Worm (Caenorhabditis elegans) whole organism, mixed stage, embryonic: Measurements from ENCODE around the gene his-32.

Experiments
- M03D4.4 ChIP-seq: sonication (generic microtip); optimal IDR thresholded peaks from 2 replicates; lab custom pipeline; 2017; ENCODE audit warnings: mild to moderate bottlenecking, missing genetic modification characterization, missing compliant biosample characterization
- bed-3 ChIP-seq: fragments of 200-800 bp; sonication (Bioruptor generic); optimal IDR thresholded peaks from 3 replicates; lab custom pipeline; 2018; ENCODE audit warnings: mild to moderate bottlenecking, missing genetic modification characterization, moderate library complexity, missing compliant biosample characterization
- blmp-1 ChIP-seq: fragments of 150-350 bp; optimal IDR thresholded peaks from 2 replicates; lab custom pipeline; 2014; ENCODE audit warnings: missing biosample characterization, missing genetic modification characterization
- ceh-39 ChIP-seq: fragments of 150-350 bp; optimal IDR thresholded peaks from 2 replicates; lab custom pipeline; 2014; ENCODE audit warnings: missing biosample characterization, missing genetic modification characterization
- ceh-43 ChIP-seq: fragments of 200-800 bp; sonication (Bioruptor generic); optimal IDR thresholded peaks from 2 replicates; lab custom pipeline; 2018; ENCODE audit warnings: mild to moderate bottlenecking, missing genetic modification characterization, moderate library complexity, missing compliant biosample characterization
- ceh-83 ChIP-seq: fragments of 200-800 bp; sonication (Bioruptor generic); optimal IDR thresholded peaks from 2 replicates; lab custom pipeline; 2018; ENCODE audit warnings: mild to moderate bottlenecking, missing genetic modification characterization, missing compliant biosample characterization
- ces-1 ChIP-seq: fragments of 150-350 bp; optimal IDR thresholded peaks from 2 replicates; lab custom pipeline; 2014; ENCODE audit warnings: missing biosample characterization, missing genetic modification reagents, missing genetic modification characterization
- cnd-1 ChIP-seq: fragments of 200-800 bp; sonication (Bioruptor generic); optimal IDR thresholded peaks from 2 replicates; lab custom pipeline; 2018; ENCODE audit warnings: mild to moderate bottlenecking, missing genetic modification characterization, missing compliant biosample characterization
- drap-1 ChIP-seq: fragments of 200-800 bp; sonication (Bioruptor generic); optimal IDR thresholded peaks from 3 replicates; lab custom pipeline; 2018; ENCODE audit warnings: mild to moderate bottlenecking, missing genetic modification characterization, missing compliant biosample characterization
- elt-1 ChIP-seq: sonication (generic microtip); optimal IDR thresholded peaks from 2 replicates; lab custom pipeline; 2017; ENCODE audit warnings: missing genetic modification characterization, mild to moderate bottlenecking, missing compliant biosample characterization, antibody characterized with exemption, moderate library complexity, borderline replicate concordance; ENCODE audit not compliant: insufficient read depth
- elt-3 ChIP-seq: fragments of 150-350 bp; optimal IDR thresholded peaks from 2 replicates; lab custom pipeline; 2014; ENCODE audit warnings: missing biosample characterization, missing genetic modification characterization
- flh-1 ChIP-seq: fragments of 200-800 bp; sonication (Bioruptor generic); optimal IDR thresholded peaks from 2 replicates; lab custom pipeline; 2018; ENCODE audit warnings: mild to moderate bottlenecking, missing genetic modification characterization, moderate library complexity, missing compliant biosample characterization
- ham-2 ChIP-seq: fragments of 200-800 bp; sonication (Bioruptor generic); optimal IDR thresholded peaks from 2 replicates; lab custom pipeline; 2018; ENCODE audit warnings: mild to moderate bottlenecking, missing genetic modification characterization, missing compliant biosample characterization
- hlh-1 ChIP-seq: fragments of 150-350 bp; optimal IDR thresholded peaks from 2 replicates; lab custom pipeline; 2014; ENCODE audit warnings: missing biosample characterization, missing genetic modification reagents, missing genetic modification characterization
- lin-13 ChIP-seq: fragments of 150-350 bp; optimal IDR thresholded peaks from 2 replicates; lab custom pipeline; 2014; ENCODE audit warnings: missing biosample characterization, missing genetic modification characterization
- lin-32 ChIP-seq: fragments of 200-800 bp; sonication (Bioruptor generic); optimal IDR thresholded peaks from 2 replicates; lab custom pipeline; 2018; ENCODE audit warnings: mild to moderate bottlenecking, missing genetic modification characterization, missing compliant biosample characterization
- lsy-2 ChIP-seq: fragments of 150-350 bp; optimal IDR thresholded peaks from 2 replicates; lab custom pipeline; 2014; ENCODE audit warnings: missing biosample characterization, missing genetic modification characterization
- mab-5 ChIP-seq: fragments of 150-350 bp; optimal IDR thresholded peaks from 2 replicates; lab custom pipeline; 2014; ENCODE audit warnings: missing biosample characterization, missing genetic modification characterization
- mep-1 ChIP-seq: fragments of 150-350 bp; optimal IDR thresholded peaks from 2 replicates; lab custom pipeline; 2017; ENCODE audit warnings: missing biosample characterization, missing genetic modification reagents, missing genetic modification characterization, inconsistent platforms
- mls-2 ChIP-seq: sonication (generic microtip); optimal IDR thresholded peaks from 2 replicates; lab custom pipeline; 2016; ENCODE audit warnings: mild to moderate bottlenecking, missing genetic modification characterization, moderate library complexity, missing compliant biosample characterization
- nhr-12 ChIP-seq: fragments of 150-350 bp; optimal IDR thresholded peaks from 2 replicates; lab custom pipeline; 2014; ENCODE audit warnings: missing biosample characterization, missing genetic modification characterization
- nhr-2 ChIP-seq: fragments of 150-350 bp; optimal IDR thresholded peaks from 2 replicates; lab custom pipeline; 2014; ENCODE audit warnings: missing biosample characterization, missing genetic modification characterization
- nhr-237 ChIP-seq: fragments of 150-350 bp; optimal IDR thresholded peaks from 2 replicates; lab custom pipeline; 2014; ENCODE audit warnings: missing biosample characterization, missing genetic modification characterization
- nhr-28 ChIP-seq: fragments of 150-350 bp; optimal IDR thresholded peaks from 2 replicates; lab custom pipeline; 2014; ENCODE audit warnings: missing biosample characterization, missing genetic modification characterization
- nhr-76 ChIP-seq: sonication (generic microtip); optimal IDR thresholded peaks from 2 replicates; lab custom pipeline; 2017; ENCODE audit warnings: missing biosample characterization, missing genetic modification characterization
- pha-4 ChIP-seq: fragments of 150-350 bp; optimal IDR thresholded peaks from 2 replicates; lab custom pipeline; 2018; ENCODE audit warnings: missing biosample characterization, missing genetic modification reagents, missing genetic modification characterization
- sem-2 ChIP-seq: fragments of 200-800 bp; sonication (Bioruptor generic); optimal IDR thresholded peaks from 2 replicates; lab custom pipeline; 2018; ENCODE audit warnings: mild to moderate bottlenecking, missing genetic modification characterization, missing compliant biosample characterization
- snpc-4 ChIP-seq: fragments of 150-350 bp; optimal IDR thresholded peaks from 2 replicates; lab custom pipeline; 2014; ENCODE audit warnings: missing biosample characterization, missing genetic modification characterization
- sptf-1 ChIP-seq: sonication (generic microtip); optimal IDR thresholded peaks from 2 replicates; lab custom pipeline; 2017; ENCODE audit warnings: mild to moderate bottlenecking, missing genetic modification characterization, moderate library complexity, missing compliant biosample characterization
- tbx-8 ChIP-seq: fragments of 200-800 bp; sonication (Bioruptor generic); optimal IDR thresholded peaks from 2 replicates; lab custom pipeline; 2018; ENCODE audit warnings: mild to moderate bottlenecking, missing genetic modification characterization, moderate library complexity, missing compliant biosample characterization
- unc-120 ChIP-seq: sonication (generic microtip); optimal IDR thresholded peaks from 2 replicates; lab custom pipeline; 2017; ENCODE audit warnings: missing genetic modification characterization, missing compliant biosample characterization; ENCODE audit not compliant: poor library complexity, severe bottlenecking
- unc-39 ChIP-seq: fragments of 150-350 bp; optimal IDR thresholded peaks from 2 replicates; lab custom pipeline; 2014; ENCODE audit warnings: missing biosample characterization, missing genetic modification characterization
- unc-62 ChIP-seq: fragments of 150-350 bp; optimal IDR thresholded peaks from 2 replicates; lab custom pipeline; 2014; ENCODE audit warnings: missing biosample characterization, missing genetic modification reagents, missing genetic modification characterization
- zip-8 ChIP-seq: fragments of 150-350 bp; optimal IDR thresholded peaks from 2 replicates; lab custom pipeline; 2014; ENCODE audit warnings: missing biosample characterization, missing genetic modification characterization
- ztf-11 ChIP-seq: fragments of 150-350 bp; optimal IDR thresholded peaks from 2 replicates; lab custom pipeline; 2014; ENCODE audit warnings: missing biosample characterization, missing genetic modification characterization

Gene his-32

ce11 chrIV:8367887-8368286 lies 33.8 kb downstream of the his-32 start:
- TF ChIP-seq mab-5 (no peak), nhr-76 (tag; lab: Kevin White, UChicago) (no peak), pha-4 (tag; lab: Kevin White, UChicago) (no peak), ham-2 (no peak)

- TF ChIP-seq M03D4.4 (tag; lab: Kevin White, UChicago) (no peak), elt-1 (tag; lab: Kevin White, UChicago) (no peak), lin-13 (tag; lab: Kevin White, UChicago) (no peak), pha-4 (tag; lab: Kevin White, UChicago) (no peak), nhr-237 (no peak), ces-1 (no peak), lsy-2 (tag; lab: Kevin White, UChicago) (no peak), mls-2 (no peak), zip-8 (no peak), sptf-1 (tag; lab: Kevin White, UChicago) (no peak), sem-2 (GFP tag; lab: Kevin White, UChicago) (no peak), tbx-8 (GFP tag; lab: Kevin White, UChicago) (no peak), blmp-1 (tag; lab: Kevin White, UChicago) (no peak), elt-3 (tag; lab: Kevin White, UChicago) (no peak), cnd-1 (no peak)
- TF ChIP-seq, all 35 proteins: peak for 0
Measured at ce11 chrIV:8369135-8369534, 35.0 kb downstream of the his-32 start, which contains the start of gene D2096.6. Gene D2096.6 (minus strand): TSS chrIV:8369235.

- TF ChIP-seq nhr-76 (tag; lab: Kevin White, UChicago) (no peak), unc-62 (GFP tag; lab: Kevin White, UChicago) (peak; percentile 45), blmp-1 (tag; lab: Kevin White, UChicago) (no peak), nhr-2 (no peak), ces-1 (no peak), ztf-11 (tag; lab: Kevin White, UChicago) (peak; percentile 4), lsy-2 (tag; lab: Kevin White, UChicago) (no peak), ham-2 (peak; percentile 82), elt-1 (tag; lab: Kevin White, UChicago) (no peak), nhr-12 (tag; lab: Kevin White, UChicago) (peak; percentile 25), ceh-83 (GFP tag; lab: Kevin White, UChicago) (peak; percentile 94), sem-2 (GFP tag; lab: Kevin White, UChicago) (peak; percentile 87), mab-5 (no peak), pha-4 (tag; lab: Kevin White, UChicago) (peak; percentile 80), unc-39 (tag; lab: Kevin White, UChicago) (no peak), hlh-1 (peak; percentile 15), nhr-237 (peak; percentile 38), unc-120 (tag; lab: Kevin White, UChicago) (peak; percentile 75), ceh-43 (GFP tag; lab: Kevin White, UChicago) (peak; percentile 84), lin-32 (GFP tag; lab: Kevin White, UChicago) (peak; percentile 84), lin-13 (tag; lab: Kevin White, UChicago) (peak; percentile 10), nhr-28 (peak; percentile 54), bed-3 (GFP tag; lab: Kevin White, UChicago) (peak; percentile 74), sptf-1 (tag; lab: Kevin White, UChicago) (peak; percentile 91), flh-1 (GFP tag; lab: Kevin White, UChicago) (peak; percentile 68), mep-1 (tag; lab: Kevin White, UChicago) (peak; percentile 86), M03D4.4 (tag; lab: Kevin White, UChicago) (peak; percentile 94), snpc-4 (tag; lab: Kevin White, UChicago) (no peak), ceh-39 (peak; percentile 48), mls-2 (peak; percentile 93), drap-1 (peak; percentile 92), cnd-1 (peak; percentile 95), zip-8 (no peak), elt-3 (tag; lab: Kevin White, UChicago) (no peak), tbx-8 (GFP tag; lab: Kevin White, UChicago) (peak; percentile 80)
Measured at ce11 chrIV:8375381-8375780, 41.3 kb downstream of the his-32 start.

DNA sequence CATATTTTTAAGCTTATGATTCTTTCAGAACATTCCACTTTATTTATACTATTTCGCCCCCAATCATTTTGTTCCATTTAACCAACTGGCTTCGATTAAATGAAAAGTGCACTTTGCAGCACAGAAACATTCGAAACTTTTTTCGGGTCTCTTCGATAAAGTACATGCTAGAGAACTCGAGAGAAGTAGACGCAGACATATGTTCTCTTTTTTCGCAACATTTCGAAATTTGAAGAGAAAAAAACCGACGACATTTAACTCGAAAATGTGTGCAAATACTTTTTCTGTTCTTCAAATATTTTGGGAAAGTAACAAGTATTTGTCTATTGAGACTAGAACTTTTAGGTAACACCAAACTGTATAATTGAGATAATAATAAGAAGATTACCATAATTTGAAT lies 42.8 kb downstream of the his-32 start:
- TF ChIP-seq nhr-76 (tag; lab: Kevin White, UChicago) (no peak), unc-62 (GFP tag; lab: Kevin White, UChicago) (no peak), M03D4.4 (tag; lab: Kevin White, UChicago) (no peak), mab-5 (no peak), sem-2 (GFP tag; lab: Kevin White, UChicago) (no peak), lsy-2 (tag; lab: Kevin White, UChicago) (no peak), snpc-4 (tag; lab: Kevin White, UChicago) (no peak), blmp-1 (tag; lab: Kevin White, UChicago) (no peak), cnd-1 (no peak), zip-8 (no peak), lin-32 (GFP tag; lab: Kevin White, UChicago) (no peak), mls-2 (no peak), nhr-12 (tag; lab: Kevin White, UChicago) (no peak), unc-120 (tag; lab: Kevin White, UChicago) (no peak), elt-1 (tag; lab: Kevin White, UChicago) (no peak), lin-13 (tag; lab: Kevin White, UChicago) (no peak), nhr-2 (no peak)
